Worm (Caenorhabditis elegans) whole organism, L3 larva: ENCODE measurements around the gene tmd-2.

Source experiments
- R02D3.7 ChIP-seq: fragments of 150-350 bp; optimal IDR thresholded peaks from 2 replicates; lab custom pipeline; 2014; ENCODE audit warnings: missing biosample characterization, missing genetic modification characterization
- aly-2 ChIP-seq: fragments of 150-350 bp; optimal IDR thresholded peaks from 2 replicates; lab custom pipeline; 2014; ENCODE audit warnings: missing biosample characterization, missing genetic modification characterization
- ama-1 ChIP-seq: fragments of 150-350 bp; optimal IDR thresholded peaks from 2 replicates; lab custom pipeline; 2018
- ceh-28 ChIP-seq: fragments of 150-350 bp; optimal IDR thresholded peaks from 2 replicates; lab custom pipeline; 2014; ENCODE audit warnings: missing biosample characterization, missing genetic modification reagents, missing genetic modification characterization
- daf-12 ChIP-seq: fragments of 150-350 bp; optimal IDR thresholded peaks from 2 replicates; lab custom pipeline; 2014; ENCODE audit warnings: missing biosample characterization, missing genetic modification reagents, missing genetic modification characterization
- egl-27 ChIP-seq: sonication (generic microtip); optimal IDR thresholded peaks from 4 replicates; lab custom pipeline; 2017; ENCODE audit warnings: missing biosample characterization, missing genetic modification reagents, missing genetic modification characterization
- elt-1 ChIP-seq: fragments of 150-350 bp; optimal IDR thresholded peaks from 2 replicates; lab custom pipeline; 2014; ENCODE audit warnings: missing biosample characterization, missing genetic modification characterization
- elt-3 ChIP-seq, 3 experiments: fragments of 150-350 bp in 1 of 3; sonication (generic microtip) in 2 of 3; optimal IDR thresholded peaks; 2 replicates in 2 of 3; 4 replicates in 1 of 3; lab custom pipeline; 2014 to 2017; ENCODE audit warnings: missing biosample characterization in 3 of 3, missing genetic modification characterization in 3 of 3
- eor-1 ChIP-seq, 2 experiments: fragments of 150-350 bp; optimal IDR thresholded peaks; 2 replicates each; lab custom pipeline; 2014 to 2018; ENCODE audit warnings: missing biosample characterization in 2 of 2, missing genetic modification characterization in 2 of 2
- fkh-2 ChIP-seq: fragments of 150-350 bp; optimal IDR thresholded peaks from 2 replicates; lab custom pipeline; 2014; ENCODE audit warnings: missing biosample characterization, missing genetic modification reagents, missing genetic modification characterization
- fos-1 ChIP-seq: fragments of 150-350 bp; optimal IDR thresholded peaks from 2 replicates; lab custom pipeline; 2014; ENCODE audit warnings: missing biosample characterization, missing genetic modification characterization
- hmg-11 ChIP-seq: sonication (generic microtip); optimal IDR thresholded peaks from 2 replicates; lab custom pipeline; 2016; ENCODE audit warnings: missing genetic modification characterization, missing compliant biosample characterization
- jun-1 ChIP-seq: fragments of 150-350 bp; optimal IDR thresholded peaks from 2 replicates; lab custom pipeline; 2014; ENCODE audit warnings: missing biosample characterization, missing genetic modification reagents, missing genetic modification characterization
- lin-39 ChIP-seq: fragments of 150-350 bp; optimal IDR thresholded peaks from 2 replicates; lab custom pipeline; 2018; ENCODE audit warnings: missing biosample characterization, missing genetic modification reagents, missing genetic modification characterization
- lsy-12 ChIP-seq: sonication (generic microtip); optimal IDR thresholded peaks from 2 replicates; lab custom pipeline; 2016; ENCODE audit warnings: mild to moderate bottlenecking, missing genetic modification characterization, missing compliant biosample characterization
- mdl-1 ChIP-seq: fragments of 150-350 bp; optimal IDR thresholded peaks from 2 replicates; lab custom pipeline; 2014; ENCODE audit warnings: missing biosample characterization, missing genetic modification characterization
- mml-1 ChIP-seq: fragments of 150-350 bp; sonication (generic microtip); optimal IDR thresholded peaks from 3 replicates; lab custom pipeline; 2014; ENCODE audit warnings: missing biosample characterization, missing genetic modification characterization
- nhr-11 ChIP-seq: fragments of 150-350 bp; optimal IDR thresholded peaks from 2 replicates; lab custom pipeline; 2014; ENCODE audit warnings: missing biosample characterization, missing genetic modification characterization
- nhr-12 ChIP-seq: fragments of 150-350 bp; optimal IDR thresholded peaks from 2 replicates; lab custom pipeline; 2014; ENCODE audit warnings: missing biosample characterization, missing genetic modification characterization
- nhr-23 ChIP-seq: fragments of 150-350 bp; optimal IDR thresholded peaks from 2 replicates; lab custom pipeline; 2014; ENCODE audit warnings: missing biosample characterization, missing genetic modification reagents, missing genetic modification characterization
- nhr-25 ChIP-seq: sonication (generic microtip); optimal IDR thresholded peaks from 2 replicates; lab custom pipeline; 2017; ENCODE audit warnings: missing biosample characterization, missing genetic modification characterization
- nhr-28 ChIP-seq: fragments of 150-350 bp; optimal IDR thresholded peaks from 2 replicates; lab custom pipeline; 2014; ENCODE audit warnings: missing biosample characterization, missing genetic modification characterization
- nhr-43 ChIP-seq: sonication (generic microtip); optimal IDR thresholded peaks from 2 replicates; lab custom pipeline; 2016; ENCODE audit warnings: mild to moderate bottlenecking, missing genetic modification characterization, missing compliant biosample characterization; ENCODE audit not compliant: poor library complexity, severe bottlenecking
- nhr-67 ChIP-seq: fragments of 150-350 bp; optimal IDR thresholded peaks from 2 replicates; lab custom pipeline; 2014; ENCODE audit warnings: missing biosample characterization, missing genetic modification characterization
- nhr-76 ChIP-seq: fragments of 150-350 bp; sonication (generic microtip); optimal IDR thresholded peaks from 5 replicates; lab custom pipeline; 2014; ENCODE audit warnings: missing biosample characterization, missing genetic modification characterization
- nhr-77 ChIP-seq: fragments of 150-350 bp; optimal IDR thresholded peaks from 2 replicates; lab custom pipeline; 2014; ENCODE audit warnings: missing biosample characterization, missing genetic modification characterization
- pha-4 ChIP-seq: fragments of 150-350 bp; optimal IDR thresholded peaks from 2 replicates; lab custom pipeline; 2014; ENCODE audit warnings: missing biosample characterization, missing genetic modification reagents, missing genetic modification characterization
- sea-2 ChIP-seq: fragments of 150-350 bp; sonication (generic microtip); optimal IDR thresholded peaks from 4 replicates; lab custom pipeline; 2014; ENCODE audit warnings: missing biosample characterization, missing genetic modification reagents, missing genetic modification characterization
- skn-1 ChIP-seq: fragments of 150-350 bp; optimal IDR thresholded peaks from 2 replicates; lab custom pipeline; 2014; ENCODE audit warnings: missing biosample characterization, missing genetic modification characterization
- snpc-4 ChIP-seq: fragments of 150-350 bp; optimal IDR thresholded peaks from 2 replicates; lab custom pipeline; 2014; ENCODE audit warnings: missing biosample characterization, missing genetic modification characterization
- tbx-2 ChIP-seq: sonication (generic microtip); optimal IDR thresholded peaks from 2 replicates; lab custom pipeline; 2016; ENCODE audit warnings: mild to moderate bottlenecking, missing genetic modification characterization, missing compliant biosample characterization
- unc-39 ChIP-seq: sonication (generic microtip); optimal IDR thresholded peaks from 4 replicates; lab custom pipeline; 2017; ENCODE audit warnings: missing biosample characterization, missing genetic modification characterization
- zag-1 ChIP-seq: fragments of 150-350 bp; optimal IDR thresholded peaks from 2 replicates; lab custom pipeline; 2014; ENCODE audit warnings: missing biosample characterization, missing genetic modification characterization
- ztf-11 ChIP-seq: fragments of 150-350 bp; optimal IDR thresholded peaks from 2 replicates; lab custom pipeline; 2014; ENCODE audit warnings: missing biosample characterization, missing genetic modification characterization
- ztf-4 ChIP-seq: fragments of 150-350 bp; optimal IDR thresholded peaks from 2 replicates; lab custom pipeline; 2014; ENCODE audit warnings: missing biosample characterization, missing genetic modification characterization

tmd-2 gene

ce11 chrV:8348959-8349389 is 14.5 kb downstream of the tmd-2 start (continued):
- TF ChIP-seq pha-4, result peak; percentile 73
- TF ChIP-seq mdl-1 (tag; lab: Kevin White, UChicago), result no peak
- no peak for TF ChIP-seq nhr-11
- peak; percentile 74 for TF ChIP-seq lin-39 (tag; lab: Kevin White, UChicago)
- TF ChIP-seq nhr-28 (tag; lab: Kevin White, UChicago), result no peak
- TF ChIP-seq elt-3 (tag; optimal IDR thresholded peaks at IDR 0.05; lab: Kevin White, UChicago), result peak in 1 of 3 experiments; percentile 14
- TF ChIP-seq tbx-2 (tag; lab: Kevin White, UChicago), result peak; percentile 74
- TF ChIP-seq zag-1 (tag; lab: Kevin White, UChicago), result peak; percentile 9
- TF ChIP-seq ztf-11, result no peak
- peak; percentile 36 for TF ChIP-seq lsy-12 (tag; lab: Kevin White, UChicago)
- peak; percentile 19 for TF ChIP-seq elt-1 (tag; lab: Kevin White, UChicago)
- TF ChIP-seq skn-1 (tag; lab: Kevin White, UChicago), result peak; percentile 68
- peak; percentile 75 for TF ChIP-seq ceh-28 (tag; lab: Kevin White, UChicago)
- TF ChIP-seq aly-2 (tag; lab: Kevin White, UChicago), result peak; percentile 29
- TF ChIP-seq fkh-2 (tag; lab: Kevin White, UChicago), result no peak
- TF ChIP-seq ama-1, result peak; percentile 98
- TF ChIP-seq egl-27 (tag; lab: Kevin White, UChicago), result peak; percentile 63
- no peak for TF ChIP-seq nhr-12 (tag; lab: Kevin White, UChicago)
- TF ChIP-seq hmg-11, result peak; percentile 78
- TF ChIP-seq ztf-4 (tag; lab: Kevin White, UChicago), result no peak
- TF ChIP-seq snpc-4 (tag; lab: Kevin White, UChicago), result peak; percentile 99

- no peak for TF ChIP-seq ceh-28 (tag; lab: Kevin White, UChicago)
- TF ChIP-seq pha-4, result no peak
- TF ChIP-seq hmg-11, result no peak
These were observed 15.5 kb downstream of the tmd-2 start for ce11 chrV:8349950-8350349.

ce11 chrV:8351371-8351770 is 16.9 kb downstream of the tmd-2 start, which contains the start of gene srsx-22:
srsx-22 (plus strand) TSS chrV:8351671.
- TF ChIP-seq nhr-25 (no peak), fkh-2 (tag; lab: Kevin White, UChicago) (no peak), jun-1 (tag; lab: Kevin White, UChicago) (no peak), sea-2 (GFP tag; lab: Kevin White, UChicago) (no peak), egl-27 (tag; lab: Kevin White, UChicago) (no peak), R02D3.7 (no peak), unc-39 (tag; lab: Kevin White, UChicago) (no peak)

- TF ChIP-seq snpc-4 (tag; lab: Kevin White, UChicago), result no peak
- TF ChIP-seq nhr-23 (tag; lab: Kevin White, UChicago), result no peak
- TF ChIP-seq, all 47 proteins: peak for 0
These were observed 21.2 kb downstream of the tmd-2 start, which contains the start of gene mom-2 for ce11 chrV:8355435-8356212. mom-2 (plus strand) TSS chrV:8355988.

ce11 chrV:8357756-8358155 is 23.3 kb downstream of the tmd-2 start:
- no peak for TF ChIP-seq nhr-43
- no peak for TF ChIP-seq egl-27 (tag; lab: Kevin White, UChicago)

ce11 chrV:8358702-8359101 is 24.2 kb downstream of the tmd-2 start:
- TF ChIP-seq mml-1 (tag; lab: Kevin White, UChicago) (no peak), tbx-2 (tag; lab: Kevin White, UChicago) (no peak), elt-1 (tag; lab: Kevin White, UChicago) (no peak), nhr-43 (no peak), zag-1 (tag; lab: Kevin White, UChicago) (no peak), nhr-23 (tag; lab: Kevin White, UChicago) (no peak), daf-12 (tag; lab: Kevin White, UChicago) (no peak), sea-2 (GFP tag; lab: Kevin White, UChicago) (no peak), mdl-1 (tag; lab: Kevin White, UChicago) (no peak), nhr-76 (no peak), elt-3 (tag; optimal IDR thresholded peaks at IDR 0.05; lab: Kevin White, UChicago) (no peak), ama-1 (no peak), fos-1 (tag; lab: Kevin White, UChicago) (no peak), nhr-77 (tag; lab: Kevin White, UChicago) (no peak), nhr-67 (tag; lab: Kevin White, UChicago) (no peak), nhr-28 (tag; lab: Kevin White, UChicago) (no peak), eor-1 (tag; optimal IDR thresholded peaks at IDR 0.05; lab: Kevin White, UChicago) (no peak), nhr-11 (no peak)
